Fruit fly (Drosophila melanogaster): ENCODE measurements around the gene IP3K2.
A peak's percentile ranks its signal among the peaks of the same experiment; 100 is the strongest.

dm6 chrX:13337454-13337853 lies 34.0 kb downstream of the IP3K2 start, which contains the start of gene RpS15Aa:
- TF ChIP-seq CG8159 (tag; optimal IDR thresholded peaks at IDR 0.05) (peak; percentile 6), CG17806 (tag; optimal IDR thresholded peaks at IDR 0.05) (no peak), CG14655 (GFP tag; optimal IDR thresholded peaks at IDR 0.05) (peak; percentile 20)
